Worm (Caenorhabditis elegans): Measurements from ENCODE around the gene adah-1.

The adah-1 gene

DNA sequence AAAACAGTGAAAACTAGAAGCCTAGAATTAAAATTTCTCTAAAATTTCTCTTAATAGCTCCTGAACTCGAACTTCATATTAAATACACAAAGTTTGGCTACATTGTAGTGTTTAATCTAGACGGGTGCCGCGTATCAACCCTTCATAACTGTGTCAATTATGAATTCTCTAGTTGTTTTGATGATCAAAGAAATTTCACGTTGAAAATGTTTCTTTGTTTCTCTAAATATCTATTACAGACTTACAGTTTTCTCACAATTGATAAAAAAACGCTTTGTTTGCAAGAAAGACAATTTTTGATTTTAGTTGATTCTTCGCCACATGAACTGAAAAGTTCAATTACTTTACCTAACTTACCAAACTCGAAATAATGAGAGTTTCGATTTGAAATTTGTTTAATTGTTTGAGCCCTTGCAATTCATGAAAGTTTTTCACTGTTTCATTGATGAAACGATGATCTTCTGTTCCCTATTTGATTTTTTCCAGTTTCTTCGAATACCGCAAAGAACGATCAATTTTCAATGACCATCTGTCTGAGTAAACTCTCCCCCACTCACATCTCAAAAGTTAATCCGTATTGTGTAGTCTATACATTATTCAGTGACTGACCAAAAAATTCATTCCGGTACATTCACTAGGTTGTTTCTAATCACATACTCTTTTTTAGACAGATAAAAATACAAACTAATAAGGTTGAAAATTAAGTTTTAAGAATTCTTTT lies 22.8 kb downstream of the adah-1 start:
- TF ChIP-seq daf-16 (GFP tag; optimal IDR thresholded peaks at IDR 0.05) (no peak), daf-16 (tag; optimal IDR thresholded peaks at IDR 0.05) (peak; percentile 46), dve-1 (tag; optimal IDR thresholded peaks at IDR 0.05; ENCODE audit: insufficient read depth) (peak; percentile 36), hlh-11 (tag; optimal IDR thresholded peaks at IDR 0.05) (peak; percentile 24), dmd-6 (GFP tag; IDR thresholded peaks at IDR 0.05) (peak; percentile 82), egl-27 (tag; optimal IDR thresholded peaks at IDR 0.05) (no peak), ceh-44 (GFP tag; IDR thresholded peaks at IDR 0.05) (no peak), skn-1 (tag; optimal IDR thresholded peaks at IDR 0.05) (no peak), lin-15B (tag; optimal IDR thresholded peaks at IDR 0.05) (no peak), nhr-102 (tag; optimal IDR thresholded peaks at IDR 0.05) (no peak), attf-4 (tag; optimal IDR thresholded peaks at IDR 0.05) (no peak), mdt-29 (GFP tag; IDR thresholded peaks at IDR 0.05) (no peak), unc-39 (tag; optimal IDR thresholded peaks at IDR 0.05) (no peak), aha-1 (tag) (peak; percentile 0), fkh-10 (GFP tag; optimal IDR thresholded peaks at IDR 0.05) (no peak), tra-1 (GFP tag; IDR thresholded peaks at IDR 0.05) (no peak), R02D3.7 (tag; optimal IDR thresholded peaks at IDR 0.05) (no peak), egl-43 (GFP tag; IDR thresholded peaks at IDR 0.05) (no peak), php-3 (GFP tag; IDR thresholded peaks at IDR 0.05) (no peak), lin-1 (GFP tag; IDR thresholded peaks at IDR 0.05) (no peak), daf-8 (GFP tag; IDR thresholded peaks at IDR 0.05) (no peak), spr-3 (GFP tag; optimal IDR thresholded peaks at IDR 0.05) (no peak), ZK337.2 (GFP tag; IDR thresholded peaks at IDR 0.05) (no peak), spr-1 (tag; optimal IDR thresholded peaks at IDR 0.05) (no peak), rbr-2 (tag; optimal IDR thresholded peaks at IDR 0.05) (no peak), mes-2 (tag; optimal IDR thresholded peaks at IDR 0.05; ENCODE audit: poor library complexity, severe bottlenecking) (peak; percentile 12), dpl-1 (GFP tag; optimal IDR thresholded peaks at IDR 0.05) (no peak), arid-1 (GFP tag; conservative IDR thresholded peaks at IDR 0.05) (no peak), nhr-10 (tag; optimal IDR thresholded peaks at IDR 0.05) (peak; percentile 68), madf-5 (GFP tag; IDR thresholded peaks at IDR 0.05) (no peak), mxl-2 (GFP tag; conservative IDR thresholded peaks at IDR 0.05) (no peak), cey-2 (tag; optimal IDR thresholded peaks at IDR 0.05; ENCODE audit: borderline replicate concordance, insufficient read depth) (no peak), nhr-77 (tag; optimal IDR thresholded peaks at IDR 0.05) (no peak), ceh-28 (tag; optimal IDR thresholded peaks at IDR 0.05) (no peak), nhr-237 (tag; optimal IDR thresholded peaks at IDR 0.05) (no peak), mdl-1 (tag; optimal IDR thresholded peaks at IDR 0.05) (no peak), F10B5.3 (tag; optimal IDR thresholded peaks at IDR 0.05) (no peak), nhr-25 (tag; optimal IDR thresholded peaks at IDR 0.05; ENCODE audit: borderline replicate concordance, insufficient read depth) (no peak), nhr-11 (tag; optimal IDR thresholded peaks at IDR 0.05) (no peak), F26F4.8 (GFP tag; conservative IDR thresholded peaks at IDR 0.05) (no peak), T26A8.4 (GFP tag; IDR thresholded peaks at IDR 0.05) (no peak), ceh-32 (tag; optimal IDR thresholded peaks at IDR 0.05; ENCODE audit: poor library complexity) (no peak), vab-7 (GFP tag; IDR thresholded peaks at IDR 0.05) (no peak), nhr-48 (tag; optimal IDR thresholded peaks at IDR 0.05) (peak; percentile 24), ceh-62 (tag; optimal IDR thresholded peaks at IDR 0.05) (no peak), hmg-1.1 (GFP tag; IDR thresholded peaks at IDR 0.05) (no peak), snpc-1.2 (GFP tag; IDR thresholded peaks at IDR 0.05) (no peak), F37D6.2 (tag; optimal IDR thresholded peaks at IDR 0.05) (no peak), dmd-9 (GFP tag; IDR thresholded peaks at IDR 0.05) (no peak), ZK546.5 (tag; optimal IDR thresholded peaks at IDR 0.05) (no peak), dmd-8 (GFP tag; IDR thresholded peaks at IDR 0.05) (no peak)
